Fruit fly (Drosophila melanogaster) whole organism: ENCODE measurements around the gene alphaTub84B.

Experiments used
- Dll ChIP-seq: fragments of >200 bp; optimal IDR thresholded peaks from 2 replicates; lab custom pipeline; 2017
- EcR ChIP-seq, 2 experiments: fragments of >200 bp; optimal IDR thresholded peaks; 2 replicates each; lab custom pipeline; 2017; ENCODE audit warnings: missing biosample characterization in 2 of 2, missing genetic modification characterization in 2 of 2, missing genetic modification reagents in 2 of 2
- usp ChIP-seq: fragments of >200 bp; optimal IDR thresholded peaks from 2 replicates; lab custom pipeline; 2017; ENCODE audit warnings: missing biosample characterization, missing genetic modification characterization, mixed read lengths

- TF ChIP-seq usp, result no peak
- TF ChIP-seq EcR (GFP tag; optimal IDR thresholded peaks at IDR 0.05; lab: Kevin White, UChicago), result no peak
- no peak for TF ChIP-seq Dll (lab: Kevin White, UChicago)
These were observed 20.1 kb upstream of the alphaTub84B start for dm6 chr3R:7066267-7066666.
